Fruit fly (Drosophila melanogaster) whole organism, pupa: ENCODE measurements around the gene CG9920.

Source experiments
- CG10348 ChIP-seq: fragments of 200-800 bp; sonication (Bioruptor generic); IDR thresholded peaks from 2 replicates; pipeline ENCODE4 v1.3.6; 2022; ENCODE audit warnings: missing biosample characterization, missing genetic modification characterization
- CG12605 ChIP-seq: fragments of 200-800 bp; sonication (Bioruptor generic); IDR thresholded peaks from 2 replicates; pipeline ENCODE4 v1.3.6; 2022; ENCODE audit warnings: missing biosample characterization, missing genetic modification characterization
- CG13204 ChIP-seq: fragments of 200-800 bp; sonication (Bioruptor generic); optimal IDR thresholded peaks from 2 replicates; lab custom pipeline; 2018; ENCODE audit warnings: missing biosample characterization, mild to moderate bottlenecking, missing genetic modification characterization, moderate library complexity
- CG14655 ChIP-seq: fragments of 200-800 bp; sonication (Bioruptor generic); optimal IDR thresholded peaks from 3 replicates; lab custom pipeline; 2017; ENCODE audit warnings: mild to moderate bottlenecking, missing biosample characterization, missing genetic modification reagents, missing genetic modification characterization
- CG15710 ChIP-seq: fragments of 200-800 bp; sonication (Bioruptor generic); optimal IDR thresholded peaks from 2 replicates; lab custom pipeline; 2018; ENCODE audit warnings: missing biosample characterization, mild to moderate bottlenecking, missing genetic modification characterization, moderate library complexity
- CG17806 ChIP-seq: fragments of 200-800 bp; sonication (Bioruptor generic); optimal IDR thresholded peaks from 2 replicates; lab custom pipeline; 2018; ENCODE audit warnings: missing biosample characterization, mild to moderate bottlenecking, missing genetic modification characterization, moderate library complexity
- CG32121 ChIP-seq: fragments of 200-800 bp; sonication (Bioruptor generic); IDR thresholded peaks from 2 replicates; pipeline ENCODE4 v1.3.6; 2022; ENCODE audit warnings: missing biosample characterization, missing genetic modification characterization
- CG34367 ChIP-seq: fragments of 200-800 bp; sonication (Bioruptor generic); optimal IDR thresholded peaks from 2 replicates; lab custom pipeline; 2018; ENCODE audit warnings: missing biosample characterization, mild to moderate bottlenecking, missing genetic modification characterization
- CG4496 ChIP-seq: fragments of 200-800 bp; sonication (Bioruptor generic); IDR thresholded peaks from 3 replicates; pipeline ENCODE4 v1.3.6; 2022; ENCODE audit warnings: missing biosample characterization, missing genetic modification characterization
- CG8159 ChIP-seq: fragments of 200-800 bp; sonication (Bioruptor generic); optimal IDR thresholded peaks from 3 replicates; lab custom pipeline; 2018; ENCODE audit warnings: missing biosample characterization, mild to moderate bottlenecking, missing genetic modification characterization, moderate library complexity
- CG8301 ChIP-seq: fragments of 200-800 bp; sonication (Bioruptor generic); optimal IDR thresholded peaks from 2 replicates; lab custom pipeline; 2018; ENCODE audit warnings: missing biosample characterization, mild to moderate bottlenecking, missing genetic modification characterization
- CG9948 ChIP-seq: fragments of 200-800 bp; sonication (Bioruptor generic); optimal IDR thresholded peaks from 2 replicates; lab custom pipeline; 2018; ENCODE audit warnings: missing biosample characterization, mild to moderate bottlenecking, missing genetic modification characterization, moderate library complexity
- D1 ChIP-seq: fragments of 200-800 bp; sonication (Bioruptor generic); optimal IDR thresholded peaks from 2 replicates; lab custom pipeline; 2018; ENCODE audit warnings: missing biosample characterization, mild to moderate bottlenecking, missing genetic modification characterization, moderate library complexity
- EcR ChIP-seq: fragments of 200-800 bp; sonication (Bioruptor generic); optimal IDR thresholded peaks from 3 replicates; lab custom pipeline; 2019; ENCODE audit warnings: missing biosample characterization, missing genetic modification characterization, mild to moderate bottlenecking, moderate library complexity, missing genetic modification reagents
- Ets98B ChIP-seq: fragments of 200-800 bp; sonication (Bioruptor generic); IDR thresholded peaks from 2 replicates; pipeline ENCODE4 v1.3.6; 2022; ENCODE audit warnings: missing biosample characterization, missing genetic modification characterization
- Pif1A ChIP-seq: fragments of 200-800 bp; sonication (Bioruptor generic); optimal IDR thresholded peaks from 3 replicates; lab custom pipeline; 2016; ENCODE audit warnings: missing biosample characterization, missing genetic modification characterization
- Pif1B ChIP-seq: fragments of 200-800 bp; sonication (Bioruptor generic); optimal IDR thresholded peaks from 3 replicates; lab custom pipeline; 2016; ENCODE audit warnings: missing biosample characterization, missing genetic modification characterization
- Snoo ChIP-seq: fragments of 200-800 bp; sonication (Bioruptor generic); optimal IDR thresholded peaks from 3 replicates; lab custom pipeline; 2017; ENCODE audit warnings: missing biosample characterization, mild to moderate bottlenecking, missing genetic modification characterization, inconsistent platforms
- fd96Ca ChIP-seq: fragments of 200-800 bp; sonication (Bioruptor generic); IDR thresholded peaks from 3 replicates; pipeline ENCODE4 v1.3.6; 2022; ENCODE audit warnings: missing biosample characterization, missing genetic modification characterization
- gl ChIP-seq: fragments of 200-800 bp; sonication (Bioruptor generic); optimal IDR thresholded peaks from 2 replicates; lab custom pipeline; 2018; ENCODE audit warnings: missing biosample characterization, mild to moderate bottlenecking, missing genetic modification characterization
- rn ChIP-seq: fragments of 200-800 bp; sonication (Bioruptor generic); IDR thresholded peaks from 2 replicates; pipeline ENCODE4 v1.3.6; 2022; ENCODE audit warnings: missing biosample characterization, missing genetic modification characterization

CG9920 gene

DNA sequence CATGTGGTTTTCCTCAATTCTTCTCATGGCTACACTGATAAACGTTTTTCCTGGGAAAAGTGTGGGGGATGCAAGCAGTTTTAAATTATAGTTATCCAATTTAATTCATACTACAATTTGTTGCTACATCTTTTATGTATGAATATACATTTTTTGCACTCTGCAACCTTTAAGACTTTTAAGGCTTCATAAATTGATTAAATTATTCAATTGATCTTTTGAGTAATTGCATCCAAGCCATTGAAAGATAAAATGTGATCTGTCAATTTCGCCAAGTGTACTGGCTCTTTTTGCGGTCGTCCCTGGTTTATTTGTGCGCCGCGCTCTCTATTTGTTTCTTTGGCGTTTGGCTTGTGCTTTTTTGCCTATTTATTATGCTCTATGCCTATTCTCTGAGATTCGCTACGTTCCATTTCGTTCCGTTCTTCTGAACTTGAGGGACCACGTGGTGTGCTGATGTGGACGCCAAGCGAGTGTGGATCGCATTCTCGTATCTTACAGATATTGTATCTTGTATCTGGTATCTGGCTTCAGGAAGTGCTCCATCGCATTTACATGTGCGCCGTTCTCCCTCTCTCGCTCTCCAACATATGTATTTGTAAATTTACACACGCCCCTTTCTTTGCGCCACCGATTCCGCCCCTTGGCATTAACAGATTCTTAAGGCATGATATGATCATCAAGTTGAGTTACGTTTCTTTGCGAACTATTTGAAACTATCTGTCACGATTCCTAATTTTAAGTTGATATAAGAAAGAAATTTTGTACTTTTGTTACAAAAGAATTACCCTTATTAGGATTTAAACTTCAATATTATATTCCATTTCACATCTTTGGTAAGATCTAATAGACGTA lies 45.5 kb downstream of the CG9920 start:
- TF ChIP-seq CG4496 (GFP tag; lab: Robert Waterston, UW) (peak; percentile 94), CG17806 (tag; lab: Kevin White, UChicago) (peak; percentile 57), CG34367 (tag; lab: Kevin White, UChicago) (peak; percentile 39), CG15710 (tag; lab: Kevin White, UChicago) (peak; percentile 21), CG8301 (tag; lab: Kevin White, UChicago) (peak; percentile 97), Snoo (tag; lab: Kevin White, UChicago) (no peak), CG8159 (peak; percentile 45), CG12605 (GFP tag; lab: Robert Waterston, UW) (peak; percentile 82; the same call in 1 of the 2 replicates), CG9948 (tag; lab: Kevin White, UChicago) (peak; percentile 84), CG14655 (peak; percentile 98), gl (tag; lab: Kevin White, UChicago) (no peak), CG10348 (GFP tag; lab: Robert Waterston, UW) (peak; percentile 69), Ets98B (GFP tag; lab: Robert Waterston, UW) (peak; percentile 88), EcR (GFP tag; lab: Kevin White, UChicago) (no peak), fd96Ca (GFP tag; lab: Robert Waterston, UW) (peak; percentile 84), Pif1A (peak; percentile 84), rn (GFP tag; lab: Robert Waterston, UW) (peak; percentile 56; the same call in 1 of the 2 replicates), Pif1B (GFP tag; lab: Kevin White, UChicago) (peak; percentile 76), CG13204 (no peak), CG32121 (GFP tag; lab: Robert Waterston, UW) (peak; percentile 93), D1 (peak; percentile 9)
- TF ChIP-seq, all 21 proteins: peak for 17

DNA sequence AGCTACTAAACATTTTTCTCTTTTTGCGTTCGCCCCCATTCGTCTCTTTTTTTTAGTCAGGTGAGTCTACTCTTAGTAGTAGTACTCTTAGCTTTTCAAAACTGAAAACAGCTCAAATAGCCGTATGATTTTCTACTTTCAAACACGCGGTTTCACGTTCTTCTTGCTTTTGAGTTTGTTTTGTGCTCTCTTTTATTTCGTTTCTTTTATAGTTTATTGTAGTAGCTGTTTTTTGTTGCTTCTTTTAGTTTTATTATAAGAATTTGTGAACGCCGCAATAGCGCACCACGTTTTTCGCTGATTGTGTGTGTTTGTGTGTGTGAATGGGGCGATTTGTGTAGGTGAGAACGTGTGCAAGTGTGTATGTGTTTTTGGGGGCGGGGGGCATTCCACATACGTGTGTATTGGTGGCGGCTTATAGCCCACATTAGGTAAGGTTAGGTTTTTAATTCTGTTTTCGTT lies 46.5 kb downstream of the CG9920 start:
- TF ChIP-seq CG32121 (GFP tag; lab: Robert Waterston, UW) (0 out of 2 replicates have a peak, but pooled peaks have one; percentile 22), CG12605 (GFP tag; lab: Robert Waterston, UW) (no peak), Snoo (tag; lab: Kevin White, UChicago) (no peak), fd96Ca (GFP tag; lab: Robert Waterston, UW) (no peak), CG8301 (tag; lab: Kevin White, UChicago) (no peak), CG10348 (GFP tag; lab: Robert Waterston, UW) (no peak), CG14655 (no peak), CG4496 (GFP tag; lab: Robert Waterston, UW) (peak; percentile 56; the same call in 1 of the 3 replicates), CG9948 (tag; lab: Kevin White, UChicago) (no peak), Ets98B (GFP tag; lab: Robert Waterston, UW) (no peak), gl (tag; lab: Kevin White, UChicago) (no peak), CG15710 (tag; lab: Kevin White, UChicago) (no peak), CG13204 (peak; percentile 18), CG34367 (tag; lab: Kevin White, UChicago) (no peak), CG17806 (tag; lab: Kevin White, UChicago) (no peak), D1 (no peak), EcR (GFP tag; lab: Kevin White, UChicago) (no peak), CG8159 (no peak)

DNA sequence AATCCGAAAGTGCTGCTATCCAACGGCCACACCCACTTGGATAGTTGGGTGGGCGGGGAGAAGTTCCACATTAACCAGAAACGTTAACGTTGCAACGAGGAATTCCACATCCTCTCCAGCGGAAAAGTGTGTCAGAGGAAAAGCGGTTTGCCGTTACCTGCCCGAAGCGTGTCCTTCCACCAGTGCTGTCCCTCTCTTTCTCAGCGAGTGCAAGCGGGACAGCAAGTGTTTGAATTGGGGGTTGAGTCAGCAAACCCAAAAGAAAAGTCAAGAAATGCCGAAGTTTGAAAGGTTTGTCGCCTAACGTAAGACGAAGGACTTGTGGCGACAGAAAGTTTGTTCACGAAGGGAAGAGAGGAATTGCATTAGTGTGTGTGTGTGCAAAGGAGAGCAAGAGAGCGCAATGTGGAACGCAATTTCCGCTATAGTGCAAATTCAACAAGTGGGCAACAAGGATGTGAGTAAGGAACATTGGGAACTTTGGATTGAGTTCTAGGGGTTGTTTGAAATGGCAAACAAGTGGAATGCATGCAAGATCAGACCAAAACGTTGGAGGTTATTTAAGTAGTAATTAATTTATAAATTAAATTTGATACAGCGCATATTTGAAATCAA lies 47.2 kb downstream of the CG9920 start:
- TF ChIP-seq Snoo (tag; lab: Kevin White, UChicago), result no peak
- TF ChIP-seq CG8301 (tag; lab: Kevin White, UChicago), result no peak
- TF ChIP-seq CG4496 (GFP tag; lab: Robert Waterston, UW), result peak; percentile 32; the same call in 1 of the 3 replicates
- no peak for TF ChIP-seq EcR (GFP tag; lab: Kevin White, UChicago)
- no peak for TF ChIP-seq CG9948 (tag; lab: Kevin White, UChicago)
- no peak for TF ChIP-seq CG14655
- TF ChIP-seq CG12605 (GFP tag; lab: Robert Waterston, UW), result peak; percentile 75

DNA sequence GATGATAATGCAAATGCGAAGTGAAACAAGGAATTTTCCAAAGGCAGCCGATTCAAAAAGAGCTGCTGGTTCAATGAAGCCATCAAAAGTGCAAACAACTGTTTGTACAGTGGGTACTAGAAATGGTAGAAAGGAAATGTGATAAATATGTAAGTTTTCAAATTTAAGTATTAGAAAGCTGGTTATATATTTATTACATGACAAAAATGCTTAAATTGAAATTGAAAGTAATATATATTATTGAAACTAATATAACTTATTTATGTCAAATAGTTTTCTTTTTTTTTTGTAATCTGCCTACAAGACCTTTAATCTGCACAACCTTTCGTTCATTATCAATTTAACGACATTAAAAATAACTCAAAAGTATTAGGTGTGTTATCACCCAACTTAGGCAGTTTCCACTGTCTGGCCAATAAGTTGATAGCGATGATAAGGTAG lies 49.2 kb downstream of the CG9920 start:
- TF ChIP-seq CG13204 (no peak), Pif1B (GFP tag; lab: Kevin White, UChicago) (peak; percentile 13), CG34367 (tag; lab: Kevin White, UChicago) (peak; percentile 59), EcR (GFP tag; lab: Kevin White, UChicago) (peak; percentile 69), fd96Ca (GFP tag; lab: Robert Waterston, UW) (no peak), CG9948 (tag; lab: Kevin White, UChicago) (peak; percentile 72), rn (GFP tag; lab: Robert Waterston, UW) (no peak), Ets98B (GFP tag; lab: Robert Waterston, UW) (no peak), CG8301 (tag; lab: Kevin White, UChicago) (peak; percentile 42), CG4496 (GFP tag; lab: Robert Waterston, UW) (0 out of 3 replicates have a peak, but pooled peaks have one; percentile 44), gl (tag; lab: Kevin White, UChicago) (no peak), CG17806 (tag; lab: Kevin White, UChicago) (peak; percentile 57), Snoo (tag; lab: Kevin White, UChicago) (peak; percentile 65), Pif1A (no peak), CG10348 (GFP tag; lab: Robert Waterston, UW) (no peak), D1 (no peak), CG12605 (GFP tag; lab: Robert Waterston, UW) (no peak), CG32121 (GFP tag; lab: Robert Waterston, UW) (no peak), CG15710 (tag; lab: Kevin White, UChicago) (peak; percentile 78), CG8159 (peak; percentile 83), CG14655 (peak; percentile 64)
